Fruit fly (Drosophila melanogaster): ENCODE results near the gene CG43901.

CG43901 gene

DNA sequence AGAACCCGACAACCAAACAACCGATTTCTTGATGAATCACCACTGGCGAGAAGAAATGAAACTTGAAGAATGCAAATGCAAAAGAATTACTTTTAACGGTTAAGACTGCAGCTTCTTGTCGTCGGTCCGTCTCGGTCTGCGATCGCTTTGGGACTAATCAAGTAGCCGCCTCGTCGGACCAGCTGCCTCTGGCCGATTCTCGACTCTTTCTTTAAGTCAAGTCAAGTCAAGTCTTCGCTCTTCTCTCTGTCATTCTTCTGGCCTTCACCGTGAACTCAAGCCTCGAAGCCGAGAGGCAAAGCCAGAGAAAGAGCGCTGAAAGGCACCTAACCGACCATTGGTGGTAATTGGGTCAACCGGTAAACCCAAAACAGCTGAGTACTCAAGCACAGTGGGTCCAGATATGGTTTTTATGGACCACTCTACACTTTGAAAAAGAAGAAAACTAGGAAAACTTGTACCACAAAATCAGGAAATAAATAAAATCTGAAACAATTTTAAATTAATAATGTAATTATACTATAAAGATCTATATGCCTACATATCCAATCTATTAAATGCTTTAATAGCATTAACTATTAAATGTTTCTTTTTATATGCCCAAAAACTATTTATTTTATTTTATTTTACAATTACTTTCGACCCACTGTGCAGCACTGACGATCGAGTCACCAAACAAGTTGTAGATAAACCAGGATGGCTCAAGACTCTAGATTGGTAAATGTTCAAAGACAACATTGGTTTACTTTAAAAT lies 61.6 kb downstream of the CG43901 start, which contains the start of gene C901:
C901 (minus strand) TSS at position 157 of the 754 bp plus-strand sequence.
- TF ChIP-seq h (optimal IDR thresholded peaks at IDR 0.05): no peak
- TF ChIP-seq Sin3A (optimal IDR thresholded peaks at IDR 0.05): no peak
- no peak for TF ChIP-seq psq (optimal IDR thresholded peaks at IDR 0.05)
- no peak for TF ChIP-seq Myc (optimal IDR thresholded peaks at IDR 0.05)
- TF ChIP-seq insv (optimal IDR thresholded peaks at IDR 0.05): no peak
- no peak for TF ChIP-seq ttk (optimal IDR thresholded peaks at IDR 0.05)

Data from Kc167 (cell line).